Fruit fly (Drosophila melanogaster): ENCODE measurements around the gene CG17141.

CG17141 gene

DNA sequence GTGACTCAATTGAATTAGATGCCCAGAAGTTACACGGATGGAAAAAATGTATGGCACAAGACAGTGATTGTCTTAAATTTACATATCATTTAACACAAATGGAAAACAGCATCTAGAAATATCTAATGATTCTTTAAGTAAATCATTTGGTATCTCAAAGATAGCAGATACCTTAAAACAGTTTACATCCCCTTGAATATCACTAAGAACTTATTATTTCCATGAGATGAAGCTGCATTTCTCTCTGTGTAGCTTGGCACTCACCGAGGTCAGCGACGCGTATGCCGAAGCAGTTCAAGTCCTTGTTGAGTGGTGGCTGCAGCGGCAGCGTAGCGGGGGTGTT is 27.8 kb downstream of the CG17141 start (continued):
- TF ChIP-seq CG12744 (GFP tag; optimal IDR thresholded peaks at IDR 0.05) (no peak), Doc3 (GFP tag; IDR thresholded peaks at IDR 0.05; ENCODE audit: partially characterized antibody) (no peak), lab (GFP tag; optimal IDR thresholded peaks at IDR 0.05) (peak; percentile 36), CG14710 (tag; optimal IDR thresholded peaks at IDR 0.05) (peak; percentile 55), CG11560 (tag; IDR thresholded peaks at IDR 0.05) (no peak), sisA (GFP tag; IDR thresholded peaks at IDR 0.05) (peak; percentile 44; the same call in 1 of the 2 replicates), NC2α (GFP tag; optimal IDR thresholded peaks at IDR 0.05) (no peak), CG14014 (GFP tag; IDR thresholded peaks at IDR 0.05) (no peak), CG34224 (GFP tag; IDR thresholded peaks at IDR 0.05; ENCODE audit: partially characterized antibody) (no peak), bcd (GFP tag; optimal IDR thresholded peaks at IDR 0.05) (peak; percentile 7), Dbx (GFP tag; IDR thresholded peaks at IDR 0.05) (no peak), CG9215 (GFP tag; IDR thresholded peaks at IDR 0.05) (no peak), CG9609 (GFP tag; optimal IDR thresholded peaks at IDR 0.05) (no peak), Sry-δ (GFP tag; optimal IDR thresholded peaks at IDR 0.05) (no peak), CG8388 (GFP tag; optimal IDR thresholded peaks at IDR 0.05) (peak; percentile 26), otp (GFP tag; IDR thresholded peaks at IDR 0.05) (no peak), ind (GFP tag; optimal IDR thresholded peaks at IDR 0.05) (peak; percentile 25), CG4730 (GFP tag; IDR thresholded peaks at IDR 0.05) (no peak), CG14050 (GFP tag; IDR thresholded peaks at IDR 0.05) (no peak), CG4707 (GFP tag; optimal IDR thresholded peaks at IDR 0.05) (no peak), hb (GFP tag; IDR thresholded peaks at IDR 0.05; ENCODE audit: partially characterized antibody) (no peak), slou (GFP tag; optimal IDR thresholded peaks at IDR 0.05) (no peak), CG5180 (GFP tag; optimal IDR thresholded peaks at IDR 0.05) (peak; percentile 14), pita (GFP tag; optimal IDR thresholded peaks at IDR 0.05) (no peak), grau (tag; optimal IDR thresholded peaks at IDR 0.05) (peak; percentile 33), nmo (GFP tag; optimal IDR thresholded peaks at IDR 0.05) (peak; percentile 61), fru (optimal IDR thresholded peaks at IDR 0.05) (no peak), MBD-R2 (GFP tag; IDR thresholded peaks at IDR 0.05) (no peak; the same call in 1 of the 2 replicates), klu (GFP tag; IDR thresholded peaks at IDR 0.05) (no peak), Nf-YB (GFP tag; optimal IDR thresholded peaks at IDR 0.05) (no peak), Awh (GFP tag; IDR thresholded peaks at IDR 0.05) (no peak), CTCF (GFP tag; optimal IDR thresholded peaks at IDR 0.05) (no peak), ara (GFP tag; IDR thresholded peaks at IDR 0.05) (no peak), CG9797 (GFP tag; optimal IDR thresholded peaks at IDR 0.05) (no peak), chinmo (GFP tag; IDR thresholded peaks at IDR 0.05; ENCODE audit: partially characterized antibody) (no peak), al (GFP tag; IDR thresholded peaks at IDR 0.05) (no peak), CG7357 (GFP tag; IDR thresholded peaks at IDR 0.05) (no peak), Oaz (GFP tag; IDR thresholded peaks at IDR 0.05) (no peak), Atf3 (GFP tag; optimal IDR thresholded peaks at IDR 0.05) (no peak), Atf6 (GFP tag; IDR thresholded peaks at IDR 0.05) (no peak), D19A (tag; optimal IDR thresholded peaks at IDR 0.05) (no peak), CG11398 (GFP tag; optimal IDR thresholded peaks at IDR 0.05) (no peak), seq (GFP tag; IDR thresholded peaks at IDR 0.05) (peak; percentile 57), CG13894 (tag; optimal IDR thresholded peaks at IDR 0.05) (no peak), Hr3 (GFP tag; optimal IDR thresholded peaks at IDR 0.05) (peak; percentile 6), stc (GFP tag; IDR thresholded peaks at IDR 0.05) (no peak), Myb (GFP tag; optimal IDR thresholded peaks at IDR 0.05) (no peak), CG7556 (GFP tag; optimal IDR thresholded peaks at IDR 0.05) (peak; percentile 46), CG4328 (GFP tag; optimal IDR thresholded peaks at IDR 0.05) (no peak), Sox102F (GFP tag; optimal IDR thresholded peaks at IDR 0.05) (peak; percentile 33), Hsf (GFP tag; optimal IDR thresholded peaks at IDR 0.05) (peak; percentile 12), CG18011 (GFP tag; optimal IDR thresholded peaks at IDR 0.05) (no peak), nerfin-1 (tag; optimal IDR thresholded peaks at IDR 0.05) (peak; percentile 71)
